Worm (Caenorhabditis elegans) whole organism, L4 larva: ENCODE results near the gene swan-2.

ENCODE experiments used
- F37D6.2 ChIP-seq: sonication (generic microtip); optimal IDR thresholded peaks from 2 replicates; lab custom pipeline; 2016; ENCODE audit warnings: mild to moderate bottlenecking, missing genetic modification characterization, missing compliant biosample characterization
- Y105C5A.15 ChIP-seq: fragments of 200-800 bp; sonication (Bioruptor generic); IDR thresholded peaks from 2 replicates; pipeline ENCODE4 v1.3.6; 2022; ENCODE audit warnings: missing genetic modification characterization, missing compliant biosample characterization
- Y5F2A.4 ChIP-seq: fragments of 200-800 bp; sonication (Bioruptor generic); optimal IDR thresholded peaks from 2 replicates; lab custom pipeline; 2018; ENCODE audit warnings: mild to moderate bottlenecking, missing genetic modification characterization, missing compliant biosample characterization
- ZK337.2 ChIP-seq: fragments of 200-800 bp; sonication (Bioruptor generic); IDR thresholded peaks from 2 replicates; pipeline ENCODE4 v1.3.6; 2022; ENCODE audit warnings: missing genetic modification reagents, missing genetic modification characterization, missing compliant biosample characterization
- aha-1 ChIP-seq: fragments of 150-350 bp; peaks from one replicate; lab custom pipeline; 2014; ENCODE audit warnings: missing biosample characterization, missing genetic modification characterization
- attf-4 ChIP-seq: sonication (generic microtip); optimal IDR thresholded peaks from 3 replicates; lab custom pipeline; 2017; ENCODE audit warnings: missing biosample characterization, missing genetic modification characterization
- ceh-62 ChIP-seq: sonication (generic microtip); optimal IDR thresholded peaks from 2 replicates; lab custom pipeline; 2017; ENCODE audit warnings: missing biosample characterization, missing genetic modification characterization
- ces-1 ChIP-seq: fragments of 150-350 bp; sonication (generic microtip); optimal IDR thresholded peaks from 4 replicates; lab custom pipeline; 2014; ENCODE audit warnings: missing biosample characterization, missing genetic modification reagents, missing genetic modification characterization
- cey-2 ChIP-seq: sonication (generic microtip); optimal IDR thresholded peaks from 3 replicates; lab custom pipeline; 2017; ENCODE audit warnings: missing genetic modification characterization, mild to moderate bottlenecking, missing compliant biosample characterization, antibody characterized with exemption, borderline replicate concordance; ENCODE audit not compliant: insufficient read depth
- daf-16 ChIP-seq, 3 experiments: sonication (generic microtip); optimal IDR thresholded peaks; 2 replicates each; lab custom pipeline; 2016 to 2017; ENCODE audit warnings: missing genetic modification characterization in 3 of 3, missing genetic modification reagents in 3 of 3, mild to moderate bottlenecking in 2 of 3, missing compliant biosample characterization in 2 of 3, missing biosample characterization in 1 of 3, moderate library complexity in 1 of 3
- daf-8 ChIP-seq: fragments of 200-800 bp; sonication (Bioruptor generic); IDR thresholded peaks from 2 replicates; pipeline ENCODE4 v1.3.6; 2022; ENCODE audit warnings: missing genetic modification characterization, missing compliant biosample characterization
- dmd-6 ChIP-seq: fragments of 200-800 bp; sonication (Bioruptor generic); IDR thresholded peaks from 2 replicates; pipeline ENCODE4 v1.3.6; 2022; ENCODE audit warnings: missing genetic modification reagents, missing genetic modification characterization, missing compliant biosample characterization
- dmd-9 ChIP-seq: fragments of 200-800 bp; sonication (Bioruptor generic); IDR thresholded peaks from 2 replicates; pipeline ENCODE4 v1.3.6; 2022; ENCODE audit warnings: missing genetic modification reagents, missing genetic modification characterization, missing compliant biosample characterization
- dpl-1 ChIP-seq: fragments of 150-350 bp; optimal IDR thresholded peaks from 2 replicates; lab custom pipeline; 2014; ENCODE audit warnings: missing biosample characterization, missing genetic modification reagents, missing genetic modification characterization
- egl-27 ChIP-seq: sonication (generic microtip); optimal IDR thresholded peaks from 3 replicates; lab custom pipeline; 2017; ENCODE audit warnings: missing biosample characterization, missing genetic modification reagents, missing genetic modification characterization
- fkh-10 ChIP-seq: fragments of 150-350 bp; optimal IDR thresholded peaks from 2 replicates; lab custom pipeline; 2014; ENCODE audit warnings: missing biosample characterization, missing genetic modification reagents, missing genetic modification characterization
- fos-1 ChIP-seq: fragments of 150-350 bp; optimal IDR thresholded peaks from 2 replicates; lab custom pipeline; 2014; ENCODE audit warnings: missing biosample characterization, missing genetic modification characterization
- hlh-11 ChIP-seq: fragments of 200-800 bp; sonication (Bioruptor generic); optimal IDR thresholded peaks from 2 replicates; lab custom pipeline; 2018; ENCODE audit warnings: mild to moderate bottlenecking, missing genetic modification characterization, missing compliant biosample characterization
- hlh-30 ChIP-seq: sonication (generic microtip); optimal IDR thresholded peaks from 2 replicates; lab custom pipeline; 2017; ENCODE audit warnings: antibody characterized with exemption, mild to moderate bottlenecking, missing genetic modification characterization, missing compliant biosample characterization; ENCODE audit not compliant: insufficient read depth
- lim-7 ChIP-seq: fragments of 200-800 bp; sonication (Bioruptor generic); IDR thresholded peaks from 2 replicates; pipeline ENCODE4 v1.3.6; 2022; ENCODE audit warnings: missing genetic modification characterization, missing compliant biosample characterization
- lin-29 ChIP-seq: fragments of 200-800 bp; sonication (Bioruptor generic); IDR thresholded peaks from 2 replicates; pipeline ENCODE4 v1.3.6; 2022; ENCODE audit warnings: missing genetic modification reagents, missing genetic modification characterization, missing compliant biosample characterization
- lir-3 ChIP-seq: sonication (generic microtip); optimal IDR thresholded peaks from 2 replicates; lab custom pipeline; 2016; ENCODE audit warnings: mild to moderate bottlenecking, missing genetic modification characterization, missing compliant biosample characterization
- lsy-2 ChIP-seq, 2 experiments: fragments of 150-350 bp in 1 of 2; sonication (generic microtip) in 1 of 2; optimal IDR thresholded peaks; 2 replicates each; lab custom pipeline; 2014 to 2017; ENCODE audit warnings: missing biosample characterization in 2 of 2, missing genetic modification characterization in 2 of 2
- madf-5 ChIP-seq, 2 experiments: fragments of 200-800 bp; sonication (Bioruptor generic); IDR thresholded peaks; 2 replicates each; pipeline ENCODE4 v1.3.6; 2022; ENCODE audit warnings: missing compliant biosample characterization in 2 of 2, missing genetic modification characterization in 2 of 2
- nhr-111 ChIP-seq: fragments of 200-800 bp; sonication (Bioruptor generic); optimal IDR thresholded peaks from 2 replicates; lab custom pipeline; 2018; ENCODE audit warnings: mild to moderate bottlenecking, missing genetic modification characterization, missing compliant biosample characterization
- nhr-237 ChIP-seq: sonication (generic microtip); optimal IDR thresholded peaks from 2 replicates; lab custom pipeline; 2017; ENCODE audit warnings: missing biosample characterization, missing genetic modification characterization
- nhr-28 ChIP-seq: fragments of 150-350 bp; optimal IDR thresholded peaks from 2 replicates; lab custom pipeline; 2014; ENCODE audit warnings: missing biosample characterization, missing genetic modification characterization
- nhr-42 ChIP-seq: fragments of 200-800 bp; sonication (Bioruptor generic); IDR thresholded peaks from 2 replicates; pipeline ENCODE4 v1.3.6; 2022; ENCODE audit warnings: missing genetic modification characterization, missing compliant biosample characterization
- nhr-76 ChIP-seq: fragments of 150-350 bp; optimal IDR thresholded peaks from 2 replicates; lab custom pipeline; 2014; ENCODE audit warnings: missing biosample characterization, missing genetic modification characterization
- nhr-77 ChIP-seq: fragments of 150-350 bp; optimal IDR thresholded peaks from 2 replicates; lab custom pipeline; 2014; ENCODE audit warnings: missing biosample characterization, missing genetic modification characterization
- pqm-1 ChIP-seq: sonication (generic microtip); optimal IDR thresholded peaks from 2 replicates; lab custom pipeline; 2017; ENCODE audit warnings: missing biosample characterization, missing genetic modification characterization
- rbr-2 ChIP-seq: sonication (generic microtip); optimal IDR thresholded peaks from 2 replicates; lab custom pipeline; 2016; ENCODE audit warnings: missing genotype, missing genetic modification characterization, missing compliant biosample characterization
- sdz-12 ChIP-seq: fragments of 200-800 bp; sonication (Bioruptor generic); optimal IDR thresholded peaks from 2 replicates; lab custom pipeline; 2018; ENCODE audit warnings: mild to moderate bottlenecking, missing genetic modification characterization, missing compliant biosample characterization
- unc-62 ChIP-seq, 3 experiments: fragments of 150-350 bp in 1 of 3; sonication (generic microtip); optimal IDR thresholded peaks in 2 of 3; peaks in 1 of 3; 1 replicate in 1 of 3; 2 replicates in 2 of 3; lab custom pipeline; 2014 to 2017; ENCODE audit warnings: missing biosample characterization in 3 of 3, missing genetic modification characterization in 3 of 3, missing genetic modification reagents in 3 of 3, missing genotype in 1 of 3

The swan-2 gene

DNA sequence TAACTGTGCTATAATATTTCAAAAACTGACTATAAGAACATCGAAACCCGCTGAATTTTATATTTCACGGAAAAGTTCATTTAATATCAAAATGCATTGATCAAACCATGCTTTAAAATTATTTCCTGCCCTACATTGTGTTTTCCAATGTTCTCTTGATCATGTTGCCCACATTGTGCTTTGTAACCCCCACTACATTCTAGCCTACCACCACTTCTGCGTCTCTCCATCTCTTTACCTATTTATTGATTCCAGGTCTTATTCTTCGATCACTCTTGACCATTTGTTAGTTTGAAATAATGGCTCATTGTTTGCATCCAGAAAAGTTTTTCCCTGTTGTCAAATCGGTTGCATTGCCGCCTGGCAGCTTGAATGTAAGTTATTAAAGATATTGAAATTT lies 21.9 kb downstream of the swan-2 start, which contains the start of gene decr-1.1 (continued):
- peak; percentile 12 for TF ChIP-seq pqm-1

- no peak for TF ChIP-seq ces-1 (GFP tag; lab: Kevin White, UChicago)
- peak in 1 of 2 experiments; percentile 97 for TF ChIP-seq unc-62 (GFP tag; optimal IDR thresholded peaks at IDR 0.05 in 1 of 2; lab: Kevin White, UChicago)
- TF ChIP-seq unc-62 (tag; optimal IDR thresholded peaks at IDR 0.05; lab: Kevin White, UChicago) = no peak
- no peak for TF ChIP-seq F37D6.2 (tag; lab: Kevin White, UChicago)
Measured at ce11 chrV:13780902-13781301, 23.2 kb downstream of the swan-2 start.

ce11 chrV:13777857-13778256 lies 26.2 kb downstream of the swan-2 start, which contains the start of gene F53C11.9:
TSS of gene F53C11.9 (plus strand) at chrV:13778015.
- TF ChIP-seq unc-62 (GFP tag; optimal IDR thresholded peaks at IDR 0.05 in 1 of 2; lab: Kevin White, UChicago) (peak in 1 of 2 experiments; percentile 85), unc-62 (tag; optimal IDR thresholded peaks at IDR 0.05; lab: Kevin White, UChicago) (no peak), daf-8 (GFP tag; lab: Robert Waterston, UW) (no peak), daf-16 (GFP tag; optimal IDR thresholded peaks at IDR 0.05; lab: Kevin White, UChicago) (peak in 1 of 2 experiments; percentile 70), daf-16 (tag; optimal IDR thresholded peaks at IDR 0.05; lab: Kevin White, UChicago) (no peak)
- TF ChIP-seq, all 104 proteins: peak for 2

- TF ChIP-seq aha-1 (tag; lab: Kevin White, UChicago) (peak; percentile 77), nhr-28 (tag; lab: Kevin White, UChicago) (peak; percentile 19), pqm-1 (peak; percentile 7), F37D6.2 (tag; lab: Kevin White, UChicago) (no peak), unc-62 (GFP tag; optimal IDR thresholded peaks at IDR 0.05 in 1 of 2; lab: Kevin White, UChicago) (peak in 1 of 2 experiments; percentile 19), unc-62 (tag; optimal IDR thresholded peaks at IDR 0.05; lab: Kevin White, UChicago) (no peak), dmd-6 (GFP tag; lab: Robert Waterston, UW) (peak; percentile 34; the same call in 1 of the 2 replicates), egl-27 (no peak)
- TF ChIP-seq, all 104 proteins: peak for 5
Measured at ce11 chrV:13775529-13775928, 28.6 kb downstream of the swan-2 start, which contains the start of gene F53C11.1. TSS of gene F53C11.1 (plus strand) at chrV:13775796.

DNA sequence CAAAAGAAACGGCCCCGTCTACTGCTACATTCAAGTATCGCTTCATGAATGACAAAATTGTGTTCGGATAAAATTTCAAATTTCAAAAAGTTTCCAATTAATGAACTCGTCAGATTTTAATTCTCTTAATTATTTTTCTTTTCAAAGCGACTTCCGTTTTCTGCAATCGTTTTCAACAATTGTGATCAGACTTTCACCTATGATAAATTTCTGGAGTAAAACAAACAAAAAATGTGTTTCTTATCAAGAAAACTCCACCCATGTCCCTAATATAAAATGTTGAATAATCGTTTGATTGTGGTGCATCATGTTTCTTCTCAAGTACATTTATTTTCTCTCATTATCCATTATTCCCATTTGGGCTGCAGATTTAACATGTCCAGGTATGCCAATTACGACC lies 32.9 kb downstream of the swan-2 start, which contains the start of gene F20G2.5:
F20G2.5 (plus strand) TSS at position 301 of the 400 bp plus-strand sequence.
- TF ChIP-seq daf-16 (GFP tag; optimal IDR thresholded peaks at IDR 0.05; lab: Kevin White, UChicago) = no peak
- no peak for TF ChIP-seq daf-16 (tag; optimal IDR thresholded peaks at IDR 0.05; lab: Kevin White, UChicago)
- TF ChIP-seq nhr-28 (tag; lab: Kevin White, UChicago) = peak; percentile 49
- no peak for TF ChIP-seq nhr-77 (tag; lab: Kevin White, UChicago)
- TF ChIP-seq ces-1 (GFP tag; lab: Kevin White, UChicago) = no peak

DNA sequence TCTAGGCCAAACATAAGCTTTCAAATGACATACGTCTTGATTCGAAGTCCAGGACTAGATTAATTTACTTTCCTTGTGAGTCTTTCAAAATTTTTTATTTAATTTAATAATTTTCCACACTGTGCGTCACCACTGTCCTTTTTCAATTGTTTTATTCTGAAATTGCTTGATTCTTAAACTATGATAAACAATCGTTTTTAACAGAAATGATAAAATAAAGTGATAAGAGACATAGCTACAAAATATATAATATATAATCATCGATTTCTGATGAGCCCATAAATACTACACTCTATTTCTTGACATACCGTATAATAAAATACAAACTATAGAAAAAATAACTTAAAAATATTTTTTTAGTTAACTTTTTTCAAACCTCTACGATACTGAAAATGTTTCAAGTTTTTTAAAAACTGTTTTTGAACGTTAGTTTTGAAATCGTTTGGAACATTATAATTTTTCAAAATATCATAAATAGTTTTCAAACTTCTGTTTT lies 35.1 kb downstream of the swan-2 start, which contains the start of gene nas-24:
nas-24 (plus strand) TSS at position 446 of the 496 bp plus-strand sequence.
- TF ChIP-seq unc-62 (GFP tag; optimal IDR thresholded peaks at IDR 0.05 in 1 of 2; lab: Kevin White, UChicago) = peak in 1 of 2 experiments; percentile 20
- TF ChIP-seq unc-62 (tag; optimal IDR thresholded peaks at IDR 0.05; lab: Kevin White, UChicago) = no peak
- no peak for TF ChIP-seq nhr-76 (tag; lab: Kevin White, UChicago)
- TF ChIP-seq fkh-10 = no peak
- TF ChIP-seq lsy-2 (tag; optimal IDR thresholded peaks at IDR 0.05; lab: Kevin White, UChicago) = no peak
- TF ChIP-seq dpl-1 (GFP tag; lab: Kevin White, UChicago) = no peak
- peak; percentile 21 for TF ChIP-seq pqm-1
- TF ChIP-seq Y105C5A.15 (GFP tag; lab: Robert Waterston, UW) = no peak
- TF ChIP-seq aha-1 (tag; lab: Kevin White, UChicago) = no peak
- TF ChIP-seq nhr-42 (GFP tag; lab: Robert Waterston, UW) = no peak
- no peak for TF ChIP-seq daf-8 (GFP tag; lab: Robert Waterston, UW)
- no peak for TF ChIP-seq lir-3
- TF ChIP-seq nhr-237 (tag; lab: Kevin White, UChicago) = no peak
- TF ChIP-seq nhr-28 (tag; lab: Kevin White, UChicago) = peak; percentile 83
- TF ChIP-seq ZK337.2 (GFP tag; lab: Robert Waterston, UW) = no peak
- no peak for TF ChIP-seq ceh-62 (tag; lab: Kevin White, UChicago)
- TF ChIP-seq sdz-12 = no peak
- TF ChIP-seq hlh-11 (tag; lab: Kevin White, UChicago) = no peak
- TF ChIP-seq dmd-9 (GFP tag; lab: Robert Waterston, UW) = no peak

DNA sequence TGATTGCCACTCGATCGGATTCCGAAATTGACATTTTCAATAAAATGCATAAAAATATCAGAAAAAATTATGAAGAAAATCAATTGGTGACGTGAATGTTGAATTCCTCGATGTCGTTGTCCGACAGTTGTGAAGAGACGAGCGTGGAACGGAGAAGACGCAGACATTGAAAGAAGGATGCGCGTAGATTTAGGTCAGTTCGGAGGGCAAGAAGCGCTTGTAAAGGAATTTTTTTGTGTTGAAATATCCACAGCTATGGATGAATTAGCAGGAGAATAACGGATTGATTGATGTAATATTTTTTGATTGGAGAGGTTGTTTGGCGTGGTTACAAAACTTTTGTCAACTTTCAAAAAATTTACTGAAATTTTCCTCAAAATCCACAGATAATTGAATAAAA lies 35.7 kb downstream of the swan-2 start, which contains the start of gene F20G2.3:
F20G2.3 (minus strand) TSS at position 101 of the 400 bp plus-strand sequence.
- TF ChIP-seq pqm-1 = no peak
- no peak for TF ChIP-seq nhr-42 (GFP tag; lab: Robert Waterston, UW)
- no peak for TF ChIP-seq sdz-12
- no peak for TF ChIP-seq nhr-111 (GFP tag; lab: Kevin White, UChicago)
- TF ChIP-seq rbr-2 (tag; lab: Kevin White, UChicago) = no peak
- no peak for TF ChIP-seq nhr-237 (tag; lab: Kevin White, UChicago)
- no peak for TF ChIP-seq Y5F2A.4 (GFP tag; lab: Kevin White, UChicago)
- TF ChIP-seq attf-4 (tag; lab: Kevin White, UChicago) = no peak
- TF ChIP-seq unc-62 (GFP tag; optimal IDR thresholded peaks at IDR 0.05 in 1 of 2; lab: Kevin White, UChicago) = no peak
- TF ChIP-seq unc-62 (tag; optimal IDR thresholded peaks at IDR 0.05; lab: Kevin White, UChicago) = no peak
- TF ChIP-seq fos-1 (tag; lab: Kevin White, UChicago) = no peak
- TF ChIP-seq madf-5 (GFP tag; IDR thresholded peaks at IDR 0.05; lab: Robert Waterston, UW) = no peak
- TF ChIP-seq cey-2 = no peak
- TF ChIP-seq lim-7 (GFP tag; lab: Robert Waterston, UW) = no peak
- TF ChIP-seq hlh-30 (tag; lab: Kevin White, UChicago) = no peak
- no peak for TF ChIP-seq lin-29 (GFP tag; lab: Robert Waterston, UW)
